Fruit fly (Drosophila melanogaster): ENCODE results near the gene CG16713.

DNA sequence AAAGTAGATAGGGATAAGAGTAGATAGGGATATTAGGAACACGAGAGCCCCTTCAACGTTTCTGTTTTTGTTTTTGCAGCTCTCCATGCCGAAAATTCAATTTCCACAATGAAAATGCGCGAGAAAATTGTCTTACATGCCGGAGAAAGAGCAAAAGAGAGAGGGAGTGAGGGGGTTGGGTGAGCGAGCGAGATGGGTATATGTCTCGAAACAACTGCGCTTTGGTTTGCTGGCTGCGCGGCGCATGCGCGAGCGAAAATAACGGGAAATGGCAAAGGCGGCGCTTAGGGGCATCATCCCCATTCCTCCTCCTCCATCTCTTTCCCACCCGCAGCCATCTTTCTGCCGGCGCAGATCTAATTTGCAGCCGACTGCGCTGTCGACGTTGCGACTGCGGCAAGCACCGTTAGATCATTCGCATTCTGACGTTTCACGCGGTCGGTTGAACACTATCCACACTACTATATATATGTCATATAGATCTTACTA is 32.9 kb downstream of the CG16713 start, which contains the start of gene Drgx:
- TF ChIP-seq CG15601 (tag; optimal IDR thresholded peaks at IDR 0.05) (no peak), stc (GFP tag; IDR thresholded peaks at IDR 0.05) (no peak), eve (GFP tag; optimal IDR thresholded peaks at IDR 0.05) (no peak), az2 (GFP tag; optimal IDR thresholded peaks at IDR 0.05) (no peak), CTCF (GFP tag; optimal IDR thresholded peaks at IDR 0.05) (peak; percentile 14), ac (GFP tag; optimal IDR thresholded peaks at IDR 0.05) (no peak), Gsc (GFP tag; IDR thresholded peaks at IDR 0.05) (no peak), h (optimal IDR thresholded peaks at IDR 0.05) (no peak), Neu2 (GFP tag; optimal IDR thresholded peaks at IDR 0.05; ENCODE audit: borderline replicate concordance) (no peak)
